Worm (Caenorhabditis elegans): Measurements from ENCODE around the gene Y39A1A.16.
A peak's percentile ranks its signal among the peaks of the same experiment; 100 is the strongest.

The Y39A1A.16 gene

ce11 chrIII:10654718-10655117 lies 24.4 kb upstream of the Y39A1A.16 start, which contains the start of gene cnt-2:
cnt-2 (plus strand) TSS chrIII:10655018.
- no peak for TF ChIP-seq fkh-10 (GFP tag; optimal IDR thresholded peaks at IDR 0.05)
- no peak for TF ChIP-seq ahr-1 (tag; optimal IDR thresholded peaks at IDR 0.05)
- TF ChIP-seq che-1 (tag; optimal IDR thresholded peaks at IDR 0.05): no peak
- TF ChIP-seq unc-42 (tag; optimal IDR thresholded peaks at IDR 0.05): no peak
- no peak for TF ChIP-seq eyg-1 (tag; optimal IDR thresholded peaks at IDR 0.05)
- no peak for TF ChIP-seq dve-1 (tag; optimal IDR thresholded peaks at IDR 0.05)
- no peak for TF ChIP-seq ceh-9 (tag; optimal IDR thresholded peaks at IDR 0.05)
- no peak for TF ChIP-seq sox-2 (GFP tag; IDR thresholded peaks at IDR 0.05)
- no peak for TF ChIP-seq unc-86 (tag; optimal IDR thresholded peaks at IDR 0.05)
- no peak for TF ChIP-seq pat-9 (tag; optimal IDR thresholded peaks at IDR 0.05)
- TF ChIP-seq syd-9 (tag; optimal IDR thresholded peaks at IDR 0.05): no peak
- no peak for TF ChIP-seq hlh-13 (GFP tag; optimal IDR thresholded peaks at IDR 0.05)
- no peak for TF ChIP-seq hlh-8 (tag; optimal IDR thresholded peaks at IDR 0.05)
- TF ChIP-seq ceh-24 (tag; optimal IDR thresholded peaks at IDR 0.05): no peak
- TF ChIP-seq hlh-30 (tag; optimal IDR thresholded peaks at IDR 0.05; ENCODE audit: insufficient read depth): no peak

- no peak for TF ChIP-seq pax-1 (tag; optimal IDR thresholded peaks at IDR 0.05)
- TF ChIP-seq pqm-1 (tag; optimal IDR thresholded peaks at IDR 0.05): no peak
- no peak for TF ChIP-seq ceh-45 (GFP tag; IDR thresholded peaks at IDR 0.05)
- no peak for TF ChIP-seq dmd-4 (tag; optimal IDR thresholded peaks at IDR 0.05; ENCODE audit: borderline replicate concordance)
- no peak for TF ChIP-seq lim-6 (tag; optimal IDR thresholded peaks at IDR 0.05)
- TF ChIP-seq T23F11.4 (GFP tag; optimal IDR thresholded peaks at IDR 0.05): no peak
- no peak for TF ChIP-seq ttx-3 (tag; optimal IDR thresholded peaks at IDR 0.05)
- TF ChIP-seq hlh-15 (tag; optimal IDR thresholded peaks at IDR 0.05): no peak
- TF ChIP-seq ama-1 (optimal IDR thresholded peaks at IDR 0.05): no peak
Measured at ce11 chrIII:10656069-10656468, 23.0 kb upstream of the Y39A1A.16 start.

DNA sequence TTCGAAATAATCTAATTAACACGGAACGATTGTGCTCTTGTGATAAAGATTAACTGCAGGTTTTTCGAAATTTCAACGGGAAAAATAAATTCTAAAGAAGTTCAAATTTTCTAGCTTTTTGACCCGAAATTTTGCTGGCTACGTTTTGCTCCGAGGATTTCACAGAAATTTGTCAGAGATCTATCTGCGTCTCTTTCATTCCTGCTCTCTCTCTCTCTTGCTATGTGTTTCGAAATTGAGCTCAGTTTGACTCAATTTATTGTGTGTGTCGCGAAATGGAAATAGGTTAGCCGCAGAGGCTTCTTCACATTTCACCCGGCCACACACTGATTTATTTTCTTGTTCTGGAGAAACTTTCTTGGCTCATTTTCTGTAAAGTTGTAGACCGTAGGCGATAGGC lies 21.4 kb upstream of the Y39A1A.16 start:
- TF ChIP-seq ceh-45 (GFP tag; IDR thresholded peaks at IDR 0.05) (no peak), pat-9 (tag; optimal IDR thresholded peaks at IDR 0.05) (no peak), rnt-1 (tag; optimal IDR thresholded peaks at IDR 0.05) (no peak), unc-42 (tag; optimal IDR thresholded peaks at IDR 0.05) (peak; percentile 45)

ce11 chrIII:10658394-10658793 lies 20.7 kb upstream of the Y39A1A.16 start:
- TF ChIP-seq nfya-1 (tag; optimal IDR thresholded peaks at IDR 0.05) (peak; percentile 98), pros-1 (tag; optimal IDR thresholded peaks at IDR 0.05) (no peak), ref-2 (tag; optimal IDR thresholded peaks at IDR 0.05) (peak; percentile 5)

- TF ChIP-seq sdc-2 (tag; optimal IDR thresholded peaks at IDR 0.05): no peak
Measured at ce11 chrIII:10661292-10661691, 17.8 kb upstream of the Y39A1A.16 start.

DNA sequence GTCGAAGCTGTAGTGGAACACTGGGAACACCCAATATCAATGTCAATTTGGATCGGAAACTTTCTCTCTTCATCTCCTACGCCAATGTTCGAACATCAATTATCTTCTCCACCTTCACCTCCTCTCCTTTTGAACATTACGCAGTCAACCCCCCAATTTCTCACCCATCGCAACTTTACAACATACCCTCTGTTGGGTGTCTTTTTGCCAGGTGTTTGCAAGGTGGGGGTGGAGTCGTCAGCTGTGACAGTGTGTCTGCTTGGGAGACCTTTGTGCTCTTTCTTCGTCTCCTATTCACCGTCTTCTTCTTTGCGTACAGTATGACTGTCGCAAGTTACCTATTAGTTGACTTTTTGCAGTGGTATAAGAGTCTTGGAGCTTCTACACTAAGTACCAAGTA lies 12.4 kb upstream of the Y39A1A.16 start:
- TF ChIP-seq C08G9.2 (tag; optimal IDR thresholded peaks at IDR 0.05) (no peak), C38D4.7 (GFP tag; optimal IDR thresholded peaks at IDR 0.05) (no peak)

- TF ChIP-seq hlh-13 (GFP tag; optimal IDR thresholded peaks at IDR 0.05) (no peak), ceh-19 (GFP tag; optimal IDR thresholded peaks at IDR 0.05) (peak; percentile 44)
Measured at ce11 chrIII:10671894-10672293, 7.2 kb upstream of the Y39A1A.16 start.
